Worm (Caenorhabditis elegans) whole organism, young adult: ENCODE measurements around the gene F56D2.3.

Source experiments
- B0019.2 ChIP-seq: fragments of 200-800 bp; sonication (Bioruptor generic); conservative IDR thresholded peaks from 2 replicates; pipeline ENCODE4 v1.3.6; 2022; ENCODE audit warnings: missing genetic modification reagents, missing genetic modification characterization, missing compliant biosample characterization
- ceh-100 ChIP-seq: fragments of 200-800 bp; sonication (Bioruptor generic); IDR thresholded peaks from 2 replicates; pipeline ENCODE4 v1.3.6; 2022; ENCODE audit warnings: missing genetic modification reagents, missing genetic modification characterization, missing compliant biosample characterization
- dpl-1 ChIP-seq: fragments of 150-350 bp; optimal IDR thresholded peaks from 2 replicates; lab custom pipeline; 2014; ENCODE audit warnings: missing biosample characterization, missing genetic modification reagents, missing genetic modification characterization
- him-1 ChIP-seq: sonication (generic microtip); optimal IDR thresholded peaks from 2 replicates; lab custom pipeline; 2016; ENCODE audit warnings: missing genotype, missing genetic modification reagents, missing genetic modification characterization, missing compliant biosample characterization
- nfyb-1 ChIP-seq: fragments of 200-800 bp; sonication (Bioruptor generic); IDR thresholded peaks from 2 replicates; pipeline ENCODE4 v1.3.6; 2022; ENCODE audit warnings: missing genetic modification reagents, missing genetic modification characterization, missing compliant biosample characterization
- snpc-4 ChIP-seq, 5 experiments: fragments of 150-350 bp in 1 of 5; sonication (generic microtip) in 4 of 5; optimal IDR thresholded peaks; 2 replicates each; lab custom pipeline; 2014 to 2018; ENCODE audit warnings: missing genetic modification characterization in 5 of 5, missing biosample characterization in 3 of 5, antibody characterized with exemption in 2 of 5, mild to moderate bottlenecking in 2 of 5, missing compliant biosample characterization in 2 of 5, missing genotype in 2 of 5, moderate library complexity in 2 of 5, missing genetic modification reagents in 1 of 5
- unc-62 ChIP-seq: fragments of 150-350 bp; optimal IDR thresholded peaks from 2 replicates; lab custom pipeline; 2014; ENCODE audit warnings: missing biosample characterization, missing genetic modification reagents, missing genetic modification characterization
- zfh-2 ChIP-seq: fragments of 200-800 bp; sonication (Bioruptor generic); conservative IDR thresholded peaks from 2 replicates; pipeline ENCODE4 v1.3.6; 2022; ENCODE audit warnings: missing genetic modification reagents, missing genetic modification characterization, missing compliant biosample characterization

DNA sequence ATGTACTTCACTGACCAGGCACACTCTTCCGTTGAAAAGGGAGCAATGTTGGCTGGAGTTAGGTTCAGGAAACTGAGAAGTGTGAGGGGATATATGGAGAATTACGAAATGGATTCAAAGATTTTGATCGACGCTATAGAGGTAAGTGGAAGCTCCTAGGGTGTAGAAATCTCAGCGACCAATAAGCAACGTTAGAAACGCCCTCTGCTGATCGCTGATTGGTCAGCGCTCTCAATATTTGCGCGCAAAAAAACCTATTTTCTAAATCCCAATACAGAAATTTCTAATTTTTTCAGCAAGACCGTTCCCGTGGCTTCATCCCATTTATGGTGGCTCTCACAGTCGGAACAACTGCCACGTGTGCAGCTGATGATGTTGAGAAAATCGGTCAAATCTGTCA lies 30.9 kb downstream of the F56D2.3 start:
- TF ChIP-seq him-1 (tag; lab: Kevin White, UChicago) (no peak), unc-62 (GFP tag; lab: Kevin White, UChicago) (no peak), dpl-1 (no peak), snpc-4 (GFP tag; optimal IDR thresholded peaks at IDR 0.05; lab: Kevin White, UChicago) (no peak), snpc-4 (tag; optimal IDR thresholded peaks at IDR 0.05; lab: Kevin White, UChicago) (no peak), ceh-100 (GFP tag; lab: Robert Waterston, UW) (no peak), zfh-2 (GFP tag; lab: Robert Waterston, UW) (no peak), B0019.2 (GFP tag; lab: Robert Waterston, UW) (no peak), nfyb-1 (GFP tag; lab: Robert Waterston, UW) (no peak)
